Worm (Caenorhabditis elegans) whole organism, late embryonic: ENCODE data around the gene F28B4.3.

Source experiments
- C38D4.7 ChIP-seq: fragments of 200-800 bp; sonication (Bioruptor generic); optimal IDR thresholded peaks from 2 replicates; lab custom pipeline; 2018; ENCODE audit warnings: mild to moderate bottlenecking, missing genetic modification characterization, moderate library complexity, missing compliant biosample characterization
- K02D7.2 ChIP-seq: sonication (generic microtip); optimal IDR thresholded peaks from 2 replicates; lab custom pipeline; 2017; ENCODE audit warnings: mild to moderate bottlenecking, missing genetic modification characterization, missing compliant biosample characterization
- ceh-9 ChIP-seq: sonication (generic microtip); optimal IDR thresholded peaks from 2 replicates; lab custom pipeline; 2016; ENCODE audit warnings: mild to moderate bottlenecking, missing genetic modification characterization, inconsistent platforms, missing compliant biosample characterization
- dve-1 ChIP-seq: sonication (generic microtip); optimal IDR thresholded peaks from 2 replicates; lab custom pipeline; 2017; ENCODE audit warnings: antibody characterized with exemption, mild to moderate bottlenecking, missing genetic modification characterization, missing compliant biosample characterization
- hlh-30 ChIP-seq: sonication (generic microtip); optimal IDR thresholded peaks from 2 replicates; lab custom pipeline; 2017; ENCODE audit warnings: antibody characterized with exemption, missing genetic modification characterization, missing compliant biosample characterization; ENCODE audit not compliant: insufficient read depth
- pha-2 ChIP-seq: sonication (generic microtip); optimal IDR thresholded peaks from 2 replicates; lab custom pipeline; 2017; ENCODE audit warnings: mild to moderate bottlenecking, missing genetic modification characterization, missing compliant biosample characterization
- pha-4 ChIP-seq: fragments of 150-350 bp; optimal IDR thresholded peaks from 2 replicates; lab custom pipeline; 2018; ENCODE audit warnings: missing biosample characterization, missing genetic modification reagents, missing genetic modification characterization
- sox-4 ChIP-seq: sonication (generic microtip); optimal IDR thresholded peaks from 2 replicates; lab custom pipeline; 2017; ENCODE audit warnings: mild to moderate bottlenecking, missing genetic modification characterization, inconsistent platforms, missing compliant biosample characterization
- tbx-2 ChIP-seq: sonication (generic microtip); optimal IDR thresholded peaks from 2 replicates; lab custom pipeline; 2016; ENCODE audit warnings: missing genetic modification characterization, missing compliant biosample characterization
- unc-86 ChIP-seq: sonication (generic microtip); optimal IDR thresholded peaks from 2 replicates; lab custom pipeline; 2016; ENCODE audit warnings: missing genetic modification characterization, missing compliant biosample characterization
- ztf-16 ChIP-seq: sonication (generic microtip); optimal IDR thresholded peaks from 2 replicates; lab custom pipeline; 2017; ENCODE audit warnings: missing genetic modification characterization, missing compliant biosample characterization

ce11 chrX:3202350-3202749 lies 32.9 kb downstream of the F28B4.3 start:
- TF ChIP-seq ztf-16 (tag; lab: Kevin White, UChicago), result no peak
- TF ChIP-seq ceh-9 (tag; lab: Kevin White, UChicago), result no peak
- TF ChIP-seq dve-1 (tag; lab: Kevin White, UChicago), result no peak
- TF ChIP-seq pha-2, result no peak
- TF ChIP-seq unc-86, result no peak
- no peak for TF ChIP-seq hlh-30 (tag; lab: Kevin White, UChicago)
- TF ChIP-seq C38D4.7 (GFP tag; lab: Kevin White, UChicago), result no peak
- TF ChIP-seq pha-4 (tag; lab: Kevin White, UChicago), result no peak
- TF ChIP-seq K02D7.2 (tag; lab: Kevin White, UChicago), result no peak
- TF ChIP-seq tbx-2 (tag; lab: Kevin White, UChicago), result no peak
- no peak for TF ChIP-seq sox-4 (tag; lab: Kevin White, UChicago)
